Fruit fly (Drosophila melanogaster) whole organism, embryonic: Measurements from ENCODE around the gene vkg.

Experiments used
- Abd-B ChIP-seq: fragments of 200-800 bp; sonication (Bioruptor generic); optimal IDR thresholded peaks from 2 replicates; lab custom pipeline; 2018; ENCODE audit warnings: missing biosample characterization, mild to moderate bottlenecking, missing genetic modification characterization, moderate library complexity
- Ada2b ChIP-seq: fragments of 200-800 bp; sonication (Bioruptor generic); IDR thresholded peaks from 2 replicates; pipeline ENCODE4 v1.3.6; 2022; ENCODE audit warnings: missing biosample characterization, missing genetic modification characterization
- Adf1 ChIP-seq: fragments of 200-800 bp; sonication (Bioruptor generic); IDR thresholded peaks from 2 replicates; pipeline ENCODE4 v1.3.6; 2022; ENCODE audit warnings: missing biosample characterization, missing genetic modification characterization
- Aef1 ChIP-seq: fragments of 200-800 bp; sonication (Bioruptor generic); IDR thresholded peaks from 3 replicates; pipeline ENCODE4 v1.3.6; 2022; ENCODE audit warnings: missing biosample characterization, missing genetic modification characterization
- BEAF-32 ChIP-seq: fragments of 200-800 bp; sonication (Bioruptor generic); optimal IDR thresholded peaks from 3 replicates; lab custom pipeline; 2017; ENCODE audit warnings: missing biosample characterization, missing genetic modification characterization, mild to moderate bottlenecking, moderate library complexity, missing genetic modification reagents
- CG1024 ChIP-seq: fragments of 200-800 bp; sonication (Bioruptor generic); IDR thresholded peaks from 2 replicates; pipeline ENCODE4 v1.3.6; 2022; ENCODE audit warnings: missing biosample characterization, missing genetic modification characterization
- CG10565 ChIP-seq: fragments of 200-800 bp; sonication (Bioruptor generic); optimal IDR thresholded peaks from 3 replicates; lab custom pipeline; 2016; ENCODE audit warnings: missing biosample characterization, mild to moderate bottlenecking, missing genetic modification characterization
- CG11398 ChIP-seq: fragments of 200-800 bp; sonication (Bioruptor generic); optimal IDR thresholded peaks from 2 replicates; lab custom pipeline; 2016; ENCODE audit warnings: missing biosample characterization, missing genetic modification characterization
- CG11723 ChIP-seq: fragments of 200-800 bp; sonication (Bioruptor generic); optimal IDR thresholded peaks from 2 replicates; lab custom pipeline; 2017; ENCODE audit warnings: missing biosample characterization, mild to moderate bottlenecking, missing genetic modification characterization
- CG12155 ChIP-seq: fragments of 200-800 bp; sonication (Bioruptor generic); optimal IDR thresholded peaks from 3 replicates; lab custom pipeline; 2016; ENCODE audit warnings: missing biosample characterization, missing genetic modification characterization
- CG13624 ChIP-seq: fragments of 200-800 bp; sonication (Bioruptor generic); optimal IDR thresholded peaks from 2 replicates; lab custom pipeline; 2016; ENCODE audit warnings: missing biosample characterization, missing genetic modification characterization
- CG1792 ChIP-seq: fragments of 200-800 bp; sonication (Bioruptor generic); optimal IDR thresholded peaks from 2 replicates; lab custom pipeline; 2016; ENCODE audit warnings: missing biosample characterization, missing genetic modification characterization
- CG18599 ChIP-seq: fragments of 200-800 bp; sonication (Bioruptor generic); optimal IDR thresholded peaks from 3 replicates; lab custom pipeline; 2017; ENCODE audit warnings: missing biosample characterization, missing genetic modification characterization, mild to moderate bottlenecking, moderate library complexity, missing genetic modification reagents
- CG32532 ChIP-seq: fragments of 200-800 bp; sonication (Bioruptor generic); IDR thresholded peaks from 2 replicates; pipeline ENCODE4 v1.3.6; 2022; ENCODE audit warnings: missing biosample characterization, missing genetic modification characterization
- CG6654 ChIP-seq: fragments of 200-800 bp; sonication (Bioruptor generic); optimal IDR thresholded peaks from 2 replicates; lab custom pipeline; 2017; ENCODE audit warnings: missing biosample characterization, mild to moderate bottlenecking, missing genetic modification characterization
- CG6689 ChIP-seq: fragments of 200-800 bp; sonication (Bioruptor generic); IDR thresholded peaks from 2 replicates; pipeline ENCODE4 v1.3.6; 2022; ENCODE audit warnings: missing biosample characterization, missing genetic modification characterization
- CG6854 ChIP-seq: fragments of 200-800 bp; sonication (Bioruptor generic); optimal IDR thresholded peaks from 3 replicates; lab custom pipeline; 2017; ENCODE audit warnings: missing biosample characterization, mild to moderate bottlenecking, missing genetic modification characterization
- CG7357 ChIP-seq: fragments of 200-800 bp; sonication (Bioruptor generic); IDR thresholded peaks from 3 replicates; pipeline ENCODE4 v1.3.6; 2022; ENCODE audit warnings: missing biosample characterization, missing genetic modification characterization
- CG7928 ChIP-seq: fragments of 200-800 bp; sonication (Bioruptor generic); optimal IDR thresholded peaks from 2 replicates; lab custom pipeline; 2017; ENCODE audit warnings: missing biosample characterization, mild to moderate bottlenecking, missing genetic modification characterization
- CG8478 ChIP-seq: fragments of >200 bp; optimal IDR thresholded peaks from 2 replicates; lab custom pipeline; 2018
- CHES-1-like ChIP-seq: fragments of 200-800 bp; sonication (Bioruptor generic); optimal IDR thresholded peaks from 2 replicates; lab custom pipeline; 2016; ENCODE audit warnings: missing biosample characterization, missing genetic modification characterization
- H2.0 ChIP-seq: fragments of 200-800 bp; sonication (Bioruptor generic); IDR thresholded peaks from 2 replicates; pipeline ENCODE4 v1.3.6; 2022; ENCODE audit warnings: missing biosample characterization, missing genetic modification characterization
- NC2β ChIP-seq: fragments of 200-800 bp; sonication (Bioruptor generic); optimal IDR thresholded peaks from 2 replicates; lab custom pipeline; 2016; ENCODE audit warnings: missing biosample characterization, missing genetic modification characterization
- NK7.1 ChIP-seq: fragments of 200-800 bp; sonication (Bioruptor generic); optimal IDR thresholded peaks from 3 replicates; lab custom pipeline; 2016; ENCODE audit warnings: missing biosample characterization, missing genetic modification characterization
- Nf-YA ChIP-seq: fragments of 200-800 bp; sonication (Bioruptor generic); IDR thresholded peaks from 2 replicates; pipeline ENCODE4 v1.3.6; 2022; ENCODE audit warnings: missing biosample characterization, missing genetic modification characterization
- Nf-YC ChIP-seq: fragments of 200-800 bp; optimal IDR thresholded peaks from 3 replicates; lab custom pipeline; 2019; ENCODE audit warnings: missing biosample characterization, mild to moderate bottlenecking, missing genetic modification characterization, moderate library complexity
- PHDP ChIP-seq: fragments of 200-800 bp; sonication (Bioruptor generic); optimal IDR thresholded peaks from 3 replicates; lab custom pipeline; 2018; ENCODE audit warnings: missing biosample characterization, mild to moderate bottlenecking, missing genetic modification characterization, moderate library complexity
- Side ChIP-seq: fragments of 200-800 bp; sonication (Bioruptor generic); optimal IDR thresholded peaks from 2 replicates; lab custom pipeline; 2016; ENCODE audit warnings: missing biosample characterization, missing genetic modification characterization
- amos ChIP-seq: fragments of 200-800 bp; sonication (Bioruptor generic); IDR thresholded peaks from 2 replicates; pipeline ENCODE4 v1.3.6; 2022; ENCODE audit warnings: missing biosample characterization, missing genetic modification characterization; ENCODE audit not compliant: partially characterized antibody
- bowl ChIP-seq: fragments of 200-800 bp; sonication (Bioruptor generic); IDR thresholded peaks from 2 replicates; pipeline ENCODE4 v1.3.6; 2022; ENCODE audit warnings: missing biosample characterization, missing genetic modification characterization
- btn ChIP-seq: fragments of 200-800 bp; sonication (Bioruptor generic); optimal IDR thresholded peaks from 2 replicates; lab custom pipeline; 2016; ENCODE audit warnings: missing biosample characterization, missing genetic modification characterization
- dm ChIP-seq: fragments of 200-800 bp; sonication (Bioruptor generic); optimal IDR thresholded peaks from 3 replicates; lab custom pipeline; 2016; ENCODE audit warnings: missing biosample characterization, missing genetic modification characterization
- dmrt11E ChIP-seq: fragments of 200-800 bp; sonication (Bioruptor generic); optimal IDR thresholded peaks from 3 replicates; lab custom pipeline; 2018; ENCODE audit warnings: missing biosample characterization, mild to moderate bottlenecking, missing genetic modification characterization, moderate library complexity
- ems ChIP-seq: fragments of 200-800 bp; sonication (Bioruptor generic); optimal IDR thresholded peaks from 3 replicates; lab custom pipeline; 2016; ENCODE audit warnings: missing biosample characterization, missing genetic modification characterization
- fd96Cb ChIP-seq: fragments of 200-800 bp; sonication (Bioruptor generic); optimal IDR thresholded peaks from 2 replicates; lab custom pipeline; 2018; ENCODE audit warnings: missing biosample characterization, mild to moderate bottlenecking, missing genetic modification characterization, moderate library complexity
- gcm ChIP-seq: fragments of 200-800 bp; sonication (Bioruptor generic); optimal IDR thresholded peaks from 2 replicates; lab custom pipeline; 2019; ENCODE audit warnings: missing biosample characterization, mild to moderate bottlenecking, missing genetic modification characterization, moderate library complexity
- gsb ChIP-seq: fragments of 200-800 bp; sonication (Bioruptor generic); IDR thresholded peaks from 2 replicates; pipeline ENCODE4 v1.3.6; 2022; ENCODE audit warnings: missing biosample characterization, missing genetic modification characterization
- hkb ChIP-seq, 2 experiments: fragments of 200-800 bp in 1 of 2; fragments of >200 bp in 1 of 2; sonication (Bioruptor generic) in 1 of 2; IDR thresholded peaks in 1 of 2; optimal IDR thresholded peaks in 1 of 2; 2 replicates each; pipeline versions ENCODE4 v1.3.6 to Lab custom; 2017 to 2022; ENCODE audit warnings: missing biosample characterization in 1 of 2, missing genetic modification characterization in 1 of 2
- hth ChIP-seq: fragments of >200 bp; optimal IDR thresholded peaks from 2 replicates; lab custom pipeline; 2017; ENCODE audit warnings: inconsistent platforms
- jing ChIP-seq: fragments of 200-800 bp; sonication (Bioruptor generic); optimal IDR thresholded peaks from 2 replicates; lab custom pipeline; 2018; ENCODE audit warnings: missing biosample characterization, mild to moderate bottlenecking, missing genetic modification characterization
- mirr ChIP-seq: fragments of 200-800 bp; sonication (Bioruptor generic); optimal IDR thresholded peaks from 3 replicates; lab custom pipeline; 2018; ENCODE audit warnings: missing biosample characterization, mild to moderate bottlenecking, missing genetic modification characterization
- mld ChIP-seq: fragments of 200-800 bp; sonication (Bioruptor generic); IDR thresholded peaks from 3 replicates; pipeline ENCODE4 v1.3.6; 2022; ENCODE audit warnings: missing biosample characterization, missing genetic modification characterization; ENCODE audit not compliant: partially characterized antibody
- oc ChIP-seq: fragments of 200-800 bp; sonication (Bioruptor generic); optimal IDR thresholded peaks from 2 replicates; lab custom pipeline; 2018; ENCODE audit warnings: missing biosample characterization, mild to moderate bottlenecking, missing genetic modification characterization, moderate library complexity
- pb ChIP-seq: fragments of 200-800 bp; sonication (Bioruptor generic); optimal IDR thresholded peaks from 3 replicates; lab custom pipeline; 2016; ENCODE audit warnings: missing biosample characterization, missing genetic modification characterization
- sc ChIP-seq, 3 experiments: fragments of >200 bp in 2 of 3; fragments of 200-800 bp in 1 of 3; sonication (Bioruptor generic) in 1 of 3; optimal IDR thresholded peaks; 2 replicates in 2 of 3; 3 replicates in 1 of 3; lab custom pipeline; 2017; ENCODE audit warnings: mild to moderate bottlenecking in 1 of 3, missing biosample characterization in 1 of 3, missing genetic modification characterization in 1 of 3, missing genetic modification reagents in 1 of 3
- sima ChIP-seq: fragments of 200-800 bp; sonication (Bioruptor generic); optimal IDR thresholded peaks from 2 replicates; lab custom pipeline; 2016; ENCODE audit warnings: missing biosample characterization, missing genetic modification characterization
- sug ChIP-seq: fragments of 200-800 bp; optimal IDR thresholded peaks from 2 replicates; lab custom pipeline; 2019; ENCODE audit warnings: missing biosample characterization, mild to moderate bottlenecking, missing genetic modification characterization, moderate library complexity
- tll ChIP-seq, 2 experiments: fragments of 200-800 bp in 1 of 2; fragments of >200 bp in 1 of 2; sonication (Bioruptor generic) in 1 of 2; optimal IDR thresholded peaks; 2 replicates each; lab custom pipeline; 2017 to 2019; ENCODE audit warnings: missing biosample characterization in 2 of 2, missing genetic modification characterization in 2 of 2, mild to moderate bottlenecking in 1 of 2, moderate library complexity in 1 of 2
- ttk ChIP-seq: fragments of 200-800 bp; sonication (Bioruptor generic); IDR thresholded peaks from 2 replicates; pipeline ENCODE4 v2.1.2; 2022; ENCODE audit warnings: missing biosample characterization, missing genetic modification characterization
- unc-4 ChIP-seq: fragments of 200-800 bp; sonication (Bioruptor generic); IDR thresholded peaks from 2 replicates; pipeline ENCODE4 v1.3.6; 2022; ENCODE audit warnings: missing biosample characterization, missing genetic modification characterization; ENCODE audit not compliant: partially characterized antibody
- usp ChIP-seq: fragments of >200 bp; optimal IDR thresholded peaks from 2 replicates; lab custom pipeline; 2017; ENCODE audit warnings: missing biosample characterization, missing genetic modification characterization
- yki ChIP-seq: fragments of >200 bp; optimal IDR thresholded peaks from 3 replicates; lab custom pipeline; 2018

The vkg gene

dm6 chr2L:5043495-5044146 lies 15.6 kb upstream of the vkg start (continued):
- peak; percentile 31 for TF ChIP-seq fd96Cb (tag; lab: Kevin White, UChicago)
- no peak for TF ChIP-seq sc (optimal IDR thresholded peaks at IDR 0.05; lab: Kevin White, UChicago)
- TF ChIP-seq sc (GFP tag; optimal IDR thresholded peaks at IDR 0.05; lab: Kevin White, UChicago) = no peak
- TF ChIP-seq CG7928 (GFP tag; lab: Kevin White, UChicago) = no peak
- no peak for TF ChIP-seq unc-4 (GFP tag; lab: Robert Waterston, UW)
- TF ChIP-seq dmrt11E (tag; lab: Kevin White, UChicago) = no peak
- TF ChIP-seq oc (tag; lab: Kevin White, UChicago) = no peak
- no peak for TF ChIP-seq bowl (GFP tag; lab: Robert Waterston, UW)
- TF ChIP-seq CG1024 (GFP tag; lab: Robert Waterston, UW) = no peak
- no peak for TF ChIP-seq sug (tag; lab: Kevin White, UChicago)
- 0 out of 2 replicates have a peak, but pooled peaks have one; percentile 26 for TF ChIP-seq CG6689 (GFP tag; lab: Robert Waterston, UW)
- no peak for TF ChIP-seq yki (lab: Kevin White, UChicago)
- TF ChIP-seq Adf1 (GFP tag; lab: Robert Waterston, UW) = no peak
- TF ChIP-seq CG1792 = no peak
- no peak for TF ChIP-seq sima (GFP tag; lab: Kevin White, UChicago)
- no peak for TF ChIP-seq jing (GFP tag; lab: Kevin White, UChicago)
- TF ChIP-seq CG6654 (GFP tag; lab: Kevin White, UChicago) = no peak
- TF ChIP-seq Ada2b (GFP tag; lab: Robert Waterston, UW) = no peak
- TF ChIP-seq CG18599 (GFP tag; lab: Kevin White, UChicago) = peak; percentile 65
- no peak for TF ChIP-seq usp (GFP tag; lab: Kevin White, UChicago)
- TF ChIP-seq Abd-B (GFP tag; lab: Kevin White, UChicago) = no peak
- no peak for TF ChIP-seq hkb (optimal IDR thresholded peaks at IDR 0.05; lab: Kevin White, UChicago)
- TF ChIP-seq hkb (GFP tag; IDR thresholded peaks at IDR 0.05; lab: Robert Waterston, UW) = no peak
- no peak for TF ChIP-seq NC2β (GFP tag; lab: Kevin White, UChicago)
- peak; percentile 27 for TF ChIP-seq PHDP
- peak; percentile 40 for TF ChIP-seq CG12155 (GFP tag; lab: Kevin White, UChicago)
- TF ChIP-seq mld (GFP tag; lab: Robert Waterston, UW) = no peak
- no peak for TF ChIP-seq ems
- no peak for TF ChIP-seq pb (GFP tag; lab: Kevin White, UChicago)
- no peak for TF ChIP-seq hth
- TF ChIP-seq CG7357 (GFP tag; lab: Robert Waterston, UW) = no peak
- peak; percentile 25; the same call in 1 of the 3 replicates for TF ChIP-seq Aef1 (GFP tag; lab: Robert Waterston, UW)
- TF ChIP-seq CG32532 = peak; percentile 53; the same call in 1 of the 2 replicates
- TF ChIP-seq amos (GFP tag; lab: Robert Waterston, UW) = no peak
- no peak for TF ChIP-seq tll (GFP tag; optimal IDR thresholded peaks at IDR 0.05; lab: Kevin White, UChicago)
- no peak for TF ChIP-seq CG6854 (GFP tag; lab: Kevin White, UChicago)
- no peak for TF ChIP-seq BEAF-32 (GFP tag; lab: Kevin White, UChicago)
- no peak for TF ChIP-seq CG11723 (GFP tag; lab: Kevin White, UChicago)
- no peak for TF ChIP-seq CG13624 (GFP tag; lab: Kevin White, UChicago)
- no peak for TF ChIP-seq mirr

- TF ChIP-seq btn (GFP tag; lab: Kevin White, UChicago) = peak; percentile 4
- TF ChIP-seq CG8478 (lab: Kevin White, UChicago) = no peak
- TF ChIP-seq gcm (GFP tag; lab: Kevin White, UChicago) = no peak
- peak; percentile 58 for TF ChIP-seq Side (GFP tag; lab: Kevin White, UChicago)
- no peak for TF ChIP-seq CG11398 (GFP tag; lab: Kevin White, UChicago)
- no peak for TF ChIP-seq NK7.1
- TF ChIP-seq H2.0 = peak; percentile 50
- TF ChIP-seq ttk (GFP tag; lab: Robert Waterston, UW) = no peak
- no peak for TF ChIP-seq Nf-YA
- TF ChIP-seq dm (GFP tag; lab: Kevin White, UChicago) = peak; percentile 40
- peak; percentile 16 for TF ChIP-seq Nf-YC (tag; lab: Kevin White, UChicago)
- peak; percentile 56 for TF ChIP-seq CHES-1-like
- no peak for TF ChIP-seq gsb
- TF ChIP-seq CG10565 (GFP tag; lab: Kevin White, UChicago) = no peak
These were observed 15.1 kb upstream of the vkg start, which contains the start of the genes CG33995, CG44000 and CG44001 for dm6 chr2L:5043043-5043442. CG33995 (plus strand) TSS chr2L:5043270. CG44000 (plus strand) TSS chr2L:5043270. CG44001 (plus strand) TSS chr2L:5043270.
